Fruit fly (Drosophila melanogaster): ENCODE results near the gene pzg.

The pzg gene

DNA sequence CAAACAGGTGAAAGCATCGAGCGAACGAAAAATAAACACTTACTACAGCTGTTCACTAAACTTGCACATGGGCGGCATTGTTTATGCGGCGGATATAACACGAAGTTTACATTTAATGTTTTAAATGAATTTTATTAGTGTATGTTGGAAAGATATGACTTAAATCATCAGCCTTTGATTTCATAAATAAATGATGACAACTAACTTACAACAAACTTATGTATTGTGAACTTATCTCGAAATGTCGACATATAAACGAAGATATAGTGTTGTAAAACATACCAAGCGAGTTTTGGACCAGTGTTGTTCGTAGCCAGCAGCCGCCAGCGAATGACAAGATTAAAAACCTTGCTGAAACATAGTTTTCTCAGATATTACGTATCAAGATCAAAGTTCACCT is 18.5 kb downstream of the pzg start, which contains the start of the genes CG11309 and CG7632 (continued):
- peak; percentile 99 for TF ChIP-seq Oli (tag; optimal IDR thresholded peaks at IDR 0.05)
- peak; percentile 98 to 99 for TF ChIP-seq chif (GFP tag; optimal IDR thresholded peaks at IDR 0.05)
- peak; percentile 95 for TF ChIP-seq CG31224 (GFP tag; IDR thresholded peaks at IDR 0.05)
- TF ChIP-seq Xbp1 (GFP tag; optimal IDR thresholded peaks at IDR 0.05) = peak; percentile 99
- TF ChIP-seq bbx (GFP tag; IDR thresholded peaks at IDR 0.05; ENCODE audit: partially characterized antibody) = peak; percentile 25; the same call in 1 of the 2 replicates
- peak; percentile 100 for TF ChIP-seq CG12071 (GFP tag; optimal IDR thresholded peaks at IDR 0.05)
- TF ChIP-seq gcm2 (GFP tag; optimal IDR thresholded peaks at IDR 0.05) = peak; percentile 96
- peak; percentile 94 for TF ChIP-seq CG8765 (GFP tag; IDR thresholded peaks at IDR 0.05)
- peak; percentile 99 for TF ChIP-seq CG7839 (tag; optimal IDR thresholded peaks at IDR 0.05)
- TF ChIP-seq repo (GFP tag; optimal IDR thresholded peaks at IDR 0.05) = peak; percentile 98
- TF ChIP-seq CG4328 (GFP tag; optimal IDR thresholded peaks at IDR 0.05) = peak; percentile 100
- peak; percentile 97 for TF ChIP-seq ttk (GFP tag; IDR thresholded peaks at IDR 0.05)
- peak; percentile 97 for TF ChIP-seq Rx (GFP tag; IDR thresholded peaks at IDR 0.05)
- TF ChIP-seq Myb (GFP tag; optimal IDR thresholded peaks at IDR 0.05) = peak; percentile 89
- TF ChIP-seq al (GFP tag; IDR thresholded peaks at IDR 0.05) = peak; percentile 93
- TF ChIP-seq dm (GFP tag; optimal IDR thresholded peaks at IDR 0.05) = peak; percentile 98
- no peak; the same call in 1 of the 2 replicates for TF ChIP-seq sna (GFP tag; IDR thresholded peaks at IDR 0.05; ENCODE audit: partially characterized antibody)
- peak; percentile 100 for TF ChIP-seq Ets65A (GFP tag)
- TF ChIP-seq D19B (GFP tag; optimal IDR thresholded peaks at IDR 0.05) = peak; percentile 95
- peak; percentile 100 for TF ChIP-seq CG34376 (GFP tag; optimal IDR thresholded peaks at IDR 0.05)
- TF ChIP-seq CG18011 (GFP tag; optimal IDR thresholded peaks at IDR 0.05) = peak; percentile 93
- TF ChIP-seq CG2120 (GFP tag; optimal IDR thresholded peaks at IDR 0.05) = peak; percentile 99
- TF ChIP-seq Atf6 (GFP tag; IDR thresholded peaks at IDR 0.05) = peak; percentile 99
- peak; percentile 95 for TF ChIP-seq CG1024 (GFP tag; IDR thresholded peaks at IDR 0.05)
- TF ChIP-seq HLH54F (GFP tag; optimal IDR thresholded peaks at IDR 0.05) = peak; percentile 98
- TF ChIP-seq sima (GFP tag; optimal IDR thresholded peaks at IDR 0.05) = peak; percentile 98
- TF ChIP-seq CkIIα-i1 (GFP tag; IDR thresholded peaks at IDR 0.05) = peak; percentile 75
- TF ChIP-seq hb (GFP tag; IDR thresholded peaks at IDR 0.05; ENCODE audit: partially characterized antibody) = no peak
- peak; percentile 100 for TF ChIP-seq unpg (GFP tag; optimal IDR thresholded peaks at IDR 0.05)
- peak; percentile 96 for TF ChIP-seq emc (GFP tag; optimal IDR thresholded peaks at IDR 0.05)
- peak; percentile 82; the same call in 2 of the 3 replicates for TF ChIP-seq z (GFP tag; IDR thresholded peaks at IDR 0.05)
- peak; percentile 98 for TF ChIP-seq NC2α (GFP tag; optimal IDR thresholded peaks at IDR 0.05)
- TF ChIP-seq CG13775 (GFP tag; optimal IDR thresholded peaks at IDR 0.05) = peak; percentile 99
- peak; percentile 100 for TF ChIP-seq CrebB (tag; optimal IDR thresholded peaks at IDR 0.05)
- peak; percentile 81 for TF ChIP-seq CG15479 (GFP tag; optimal IDR thresholded peaks at IDR 0.05)
- peak; percentile 84 for TF ChIP-seq Poxn (GFP tag; IDR thresholded peaks at IDR 0.05)
- peak; percentile 67 for TF ChIP-seq pzg (GFP tag; optimal IDR thresholded peaks at IDR 0.05)
- peak; percentile 98 for TF ChIP-seq CG11398 (GFP tag; optimal IDR thresholded peaks at IDR 0.05)
- TF ChIP-seq CG14710 (tag; optimal IDR thresholded peaks at IDR 0.05) = peak; percentile 99
- TF ChIP-seq Hr39 (optimal IDR thresholded peaks at IDR 0.05) = no peak
- TF ChIP-seq CG10431 (GFP tag; optimal IDR thresholded peaks at IDR 0.05) = peak; percentile 98
- TF ChIP-seq sug (tag; optimal IDR thresholded peaks at IDR 0.05) = peak; percentile 99
- TF ChIP-seq fd3F (GFP tag; optimal IDR thresholded peaks at IDR 0.05) = peak; percentile 98
- peak; percentile 89 for TF ChIP-seq CG11085 (GFP tag; IDR thresholded peaks at IDR 0.05)
- TF ChIP-seq cwo (GFP tag; optimal IDR thresholded peaks at IDR 0.05) = peak; percentile 98
- TF ChIP-seq tx (GFP tag; optimal IDR thresholded peaks at IDR 0.05) = peak; percentile 97
- TF ChIP-seq CoRest (tag; optimal IDR thresholded peaks at IDR 0.05) = peak; percentile 99
- TF ChIP-seq ham (GFP tag; IDR thresholded peaks at IDR 0.05) = peak; percentile 86
- TF ChIP-seq Bteb2 (GFP tag; optimal IDR thresholded peaks at IDR 0.05) = peak; percentile 99
- no peak for TF ChIP-seq Tbp (GFP tag; optimal IDR thresholded peaks at IDR 0.05)
- peak; percentile 97 for TF ChIP-seq tgo (GFP tag; IDR thresholded peaks at IDR 0.05)
- peak; percentile 96 for TF ChIP-seq Nf-YC (tag; optimal IDR thresholded peaks at IDR 0.05)

Measured in whole organism, embryonic.